Fruit fly (Drosophila melanogaster): ENCODE data around the gene CG33080.
A peak's percentile ranks its signal among the peaks of the same experiment; 100 is the strongest.

CG33080 gene

DNA sequence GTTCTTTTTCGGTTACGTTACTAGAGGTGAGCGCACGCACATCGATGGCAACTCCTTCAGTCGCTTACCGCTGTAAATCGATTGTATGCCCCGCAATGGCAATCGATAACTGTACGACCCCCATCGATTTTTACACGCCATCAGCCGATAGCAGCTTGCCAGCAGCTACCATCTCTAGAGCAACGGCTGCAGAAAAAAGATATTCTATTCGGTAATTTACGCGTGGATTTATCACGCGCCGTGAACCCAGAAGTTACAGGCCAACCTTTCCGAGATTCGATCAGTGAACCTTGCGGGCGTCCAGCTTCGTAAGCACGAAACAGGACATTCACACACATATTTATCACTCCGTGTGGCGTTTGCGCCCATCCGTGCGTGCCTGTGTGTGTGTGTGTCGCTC, 51.7 kb downstream of the CG33080 start, which contains the start of the genes Sirt4 and CG4119 (continued):
- peak; percentile 92 for TF ChIP-seq unc-4 (GFP tag; IDR thresholded peaks at IDR 0.05; ENCODE audit: partially characterized antibody)
- peak; percentile 65; the same call in 1 of the 3 replicates for TF ChIP-seq CG11456 (GFP tag; IDR thresholded peaks at IDR 0.05)
- TF ChIP-seq CG12219 (GFP tag; optimal IDR thresholded peaks at IDR 0.05), result no peak
- no peak for TF ChIP-seq ATbp (GFP tag; optimal IDR thresholded peaks at IDR 0.05)
- TF ChIP-seq CG6791 (GFP tag; IDR thresholded peaks at IDR 0.05; ENCODE audit: partially characterized antibody), result peak; percentile 98
- peak; percentile 21 for TF ChIP-seq tin (GFP tag; optimal IDR thresholded peaks at IDR 0.05)
- no peak for TF ChIP-seq crol (GFP tag; IDR thresholded peaks at IDR 0.05)
- no peak for TF ChIP-seq yki (optimal IDR thresholded peaks at IDR 0.05)
- peak; percentile 44 for TF ChIP-seq jumu (GFP tag; optimal IDR thresholded peaks at IDR 0.05)
- TF ChIP-seq Doc2 (GFP tag; IDR thresholded peaks at IDR 0.05), result no peak
- peak; percentile 40 for TF ChIP-seq CG34376 (GFP tag; optimal IDR thresholded peaks at IDR 0.05)
- peak; percentile 26 for TF ChIP-seq tx (GFP tag; optimal IDR thresholded peaks at IDR 0.05)
- no peak for TF ChIP-seq CG31224 (GFP tag; IDR thresholded peaks at IDR 0.05)
- TF ChIP-seq CG9727 (GFP tag; optimal IDR thresholded peaks at IDR 0.05), result peak; percentile 9
- no peak for TF ChIP-seq dati (GFP tag; IDR thresholded peaks at IDR 0.05)
- peak; percentile 45 for TF ChIP-seq CG8924 (tag; optimal IDR thresholded peaks at IDR 0.05)
- TF ChIP-seq nmo (GFP tag; optimal IDR thresholded peaks at IDR 0.05), result peak; percentile 55

DNA sequence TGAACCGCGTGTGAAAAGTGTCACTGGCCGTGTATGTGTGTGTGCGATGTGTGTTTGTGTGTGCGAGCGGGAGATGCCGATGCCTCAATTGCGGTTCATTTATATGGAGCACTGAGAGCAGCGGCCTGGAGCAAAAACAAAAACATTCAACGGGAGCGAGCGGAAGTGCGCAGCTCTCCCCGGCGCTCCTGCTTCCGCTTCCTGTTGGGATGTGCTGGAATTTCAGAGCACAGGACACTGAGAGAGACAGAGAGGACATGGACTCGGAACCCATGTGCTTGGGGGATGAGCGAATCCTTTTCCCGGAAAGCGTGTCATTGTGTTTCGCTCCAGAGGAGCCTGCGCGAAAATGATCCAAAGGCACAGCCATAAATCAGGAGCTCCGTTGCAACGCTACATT, 53.4 kb downstream of the CG33080 start:
- TF ChIP-seq lmd (GFP tag; IDR thresholded peaks at IDR 0.05) (no peak), NFAT (GFP tag; IDR thresholded peaks at IDR 0.05) (no peak), CG11093 (GFP tag; IDR thresholded peaks at IDR 0.05) (no peak), CG11456 (GFP tag; IDR thresholded peaks at IDR 0.05) (0 out of 3 replicates have a peak, but pooled peaks have one; percentile 8), BEAF-32 (GFP tag; optimal IDR thresholded peaks at IDR 0.05) (no peak), aop (GFP tag; IDR thresholded peaks at IDR 0.05) (no peak), al (GFP tag; IDR thresholded peaks at IDR 0.05) (no peak), CG7987 (GFP tag; optimal IDR thresholded peaks at IDR 0.05) (peak; percentile 48), CG30020 (tag; optimal IDR thresholded peaks at IDR 0.05) (no peak), CG18619 (GFP tag; optimal IDR thresholded peaks at IDR 0.05) (no peak), CG15601 (tag; optimal IDR thresholded peaks at IDR 0.05) (no peak), crol (GFP tag; IDR thresholded peaks at IDR 0.05) (no peak), ci (GFP tag; IDR thresholded peaks at IDR 0.05) (peak; percentile 74; the same call in 2 of the 3 replicates), pzg (GFP tag; optimal IDR thresholded peaks at IDR 0.05) (peak; percentile 0), HHEX (GFP tag; optimal IDR thresholded peaks at IDR 0.05) (peak; percentile 51), run (tag; optimal IDR thresholded peaks at IDR 0.05) (no peak), CG12071 (GFP tag; optimal IDR thresholded peaks at IDR 0.05) (peak; percentile 77), CG31365 (tag; optimal IDR thresholded peaks at IDR 0.05) (peak; percentile 50), Fer3 (tag; optimal IDR thresholded peaks at IDR 0.05) (peak; percentile 10), CG6765 (GFP tag; optimal IDR thresholded peaks at IDR 0.05) (peak; percentile 72), Sry-δ (GFP tag; optimal IDR thresholded peaks at IDR 0.05) (no peak), CG5180 (GFP tag; optimal IDR thresholded peaks at IDR 0.05) (peak; percentile 26), dmrt99B (tag; optimal IDR thresholded peaks at IDR 0.05) (peak; percentile 14), Spps (tag; optimal IDR thresholded peaks at IDR 0.05) (no peak), dm (GFP tag; optimal IDR thresholded peaks at IDR 0.05) (no peak), gsb-n (tag; optimal IDR thresholded peaks at IDR 0.05) (no peak), mirr (GFP tag; optimal IDR thresholded peaks at IDR 0.05) (peak; percentile 72), chm (GFP tag; IDR thresholded peaks at IDR 0.05) (peak; percentile 56; the same call in 1 of the 2 replicates), NfI (GFP tag; optimal IDR thresholded peaks at IDR 0.05) (peak; percentile 23), sd (tag; optimal IDR thresholded peaks at IDR 0.05) (peak; percentile 56), CG2129 (GFP tag; IDR thresholded peaks at IDR 0.05; ENCODE audit: partially characterized antibody) (no peak), CG6791 (GFP tag; IDR thresholded peaks at IDR 0.05; ENCODE audit: partially characterized antibody) (no peak), Ets65A (GFP tag) (peak; percentile 70), caup (GFP tag; optimal IDR thresholded peaks at IDR 0.05; ENCODE audit: severe bottlenecking) (peak; percentile 68), Vsx1 (GFP tag; optimal IDR thresholded peaks at IDR 0.05) (no peak), Deaf1 (tag; optimal IDR thresholded peaks at IDR 0.05) (peak; percentile 12)

Measured in whole organism, embryonic.